Fruit fly (Drosophila melanogaster) whole organism, embryonic: ENCODE data around the gene CG2003.
A peak's percentile ranks its signal among the peaks of the same experiment; 100 is the strongest.

Experiments used
- ATbp ChIP-seq: fragments of 200-800 bp; sonication (Bioruptor generic); optimal IDR thresholded peaks from 2 replicates; lab custom pipeline; 2017; ENCODE audit warnings: missing biosample characterization, mild to moderate bottlenecking, missing genetic modification characterization, missing genetic modification reagents
- Ada2b ChIP-seq: fragments of 200-800 bp; sonication (Bioruptor generic); IDR thresholded peaks from 2 replicates; pipeline ENCODE4 v1.3.6; 2022; ENCODE audit warnings: missing biosample characterization, missing genetic modification characterization
- CG11456 ChIP-seq: fragments of 200-800 bp; sonication (Bioruptor generic); IDR thresholded peaks from 3 replicates; pipeline ENCODE4 v1.3.6; 2022; ENCODE audit warnings: missing biosample characterization, missing genetic modification characterization
- CG14860 ChIP-seq: fragments of 200-800 bp; sonication (Bioruptor generic); IDR thresholded peaks from 3 replicates; pipeline ENCODE4 v1.3.6; 2022; ENCODE audit warnings: missing biosample characterization, missing genetic modification characterization; ENCODE audit not compliant: partially characterized antibody
- CG15479 ChIP-seq: fragments of 200-800 bp; sonication (Bioruptor generic); optimal IDR thresholded peaks from 3 replicates; lab custom pipeline; 2019; ENCODE audit warnings: missing biosample characterization, mild to moderate bottlenecking, missing genetic modification characterization, moderate library complexity
- CG15514 ChIP-seq: fragments of 200-800 bp; sonication (Bioruptor generic); optimal IDR thresholded peaks from 3 replicates; lab custom pipeline; 2017; ENCODE audit warnings: missing biosample characterization, missing genetic modification characterization, mild to moderate bottlenecking, moderate library complexity, missing genetic modification reagents
- CG16863 ChIP-seq: fragments of 200-800 bp; sonication (Bioruptor generic); optimal IDR thresholded peaks from 3 replicates; lab custom pipeline; 2016; ENCODE audit warnings: missing biosample characterization, missing genetic modification characterization
- CG17612 ChIP-seq: fragments of 200-800 bp; sonication (Bioruptor generic); IDR thresholded peaks from 2 replicates; pipeline ENCODE4 v1.3.6; 2022; ENCODE audit warnings: missing biosample characterization, missing genetic modification characterization
- CG30020 ChIP-seq: fragments of 200-800 bp; optimal IDR thresholded peaks from 2 replicates; lab custom pipeline; 2019; ENCODE audit warnings: missing biosample characterization, mild to moderate bottlenecking, missing genetic modification characterization, moderate library complexity
- CG34224 ChIP-seq: fragments of 200-800 bp; sonication (Bioruptor generic); IDR thresholded peaks from 3 replicates; pipeline ENCODE4 v1.3.6; 2022; ENCODE audit warnings: missing biosample characterization, missing genetic modification characterization; ENCODE audit not compliant: partially characterized antibody
- CG4328 ChIP-seq: fragments of 200-800 bp; sonication (Bioruptor generic); optimal IDR thresholded peaks from 3 replicates; lab custom pipeline; 2017; ENCODE audit warnings: missing biosample characterization, missing genetic modification reagents, missing genetic modification characterization
- CG4617 ChIP-seq: fragments of 200-800 bp; sonication (Bioruptor generic); optimal IDR thresholded peaks from 3 replicates; lab custom pipeline; 2016; ENCODE audit warnings: missing biosample characterization, missing genetic modification characterization, borderline replicate concordance
- CG4854 ChIP-seq: fragments of 200-800 bp; sonication (Bioruptor generic); optimal IDR thresholded peaks from 2 replicates; lab custom pipeline; 2016; ENCODE audit warnings: missing biosample characterization, missing genetic modification characterization, inconsistent platforms
- CG6654 ChIP-seq: fragments of 200-800 bp; sonication (Bioruptor generic); optimal IDR thresholded peaks from 2 replicates; lab custom pipeline; 2017; ENCODE audit warnings: missing biosample characterization, mild to moderate bottlenecking, missing genetic modification characterization
- CG7372 ChIP-seq: fragments of 200-800 bp; sonication (Bioruptor generic); IDR thresholded peaks from 2 replicates; pipeline ENCODE4 v1.3.6; 2022; ENCODE audit warnings: missing biosample characterization, missing genetic modification characterization
- CG8281 ChIP-seq: fragments of 200-800 bp; sonication (Bioruptor generic); optimal IDR thresholded peaks from 2 replicates; lab custom pipeline; 2018; ENCODE audit warnings: missing biosample characterization, mild to moderate bottlenecking, missing genetic modification characterization, moderate library complexity
- CG8388 ChIP-seq: fragments of 200-800 bp; sonication (Bioruptor generic); optimal IDR thresholded peaks from 2 replicates; lab custom pipeline; 2019; ENCODE audit warnings: missing biosample characterization, mild to moderate bottlenecking, missing genetic modification characterization, moderate library complexity
- D ChIP-seq, 2 experiments: fragments of 200-800 bp in 1 of 2; fragments of >200 bp in 1 of 2; sonication (Bioruptor generic) in 1 of 2; optimal IDR thresholded peaks; 2 replicates in 1 of 2; 3 replicates in 1 of 2; lab custom pipeline; 2017; ENCODE audit warnings: mild to moderate bottlenecking in 1 of 2, missing biosample characterization in 1 of 2, missing genetic modification characterization in 1 of 2, missing genetic modification reagents in 1 of 2
- Dip2 ChIP-seq: fragments of 200-800 bp; sonication (Bioruptor generic); IDR thresholded peaks from 2 replicates; pipeline ENCODE4 v1.3.6; 2022; ENCODE audit warnings: missing biosample characterization, missing genetic modification characterization
- Dll ChIP-seq: fragments of 200-800 bp; sonication (Bioruptor generic); IDR thresholded peaks from 4 replicates; pipeline ENCODE4 v1.3.6; 2022; ENCODE audit warnings: missing biosample characterization, missing genetic modification characterization; ENCODE audit not compliant: partially characterized antibody
- E2f1 ChIP-seq: fragments of 200-800 bp; sonication (Bioruptor generic); IDR thresholded peaks from 2 replicates; pipeline ENCODE4 v1.3.6; 2022; ENCODE audit warnings: missing biosample characterization, missing genetic modification characterization
- Gsc ChIP-seq: fragments of 200-800 bp; sonication (Bioruptor generic); IDR thresholded peaks from 2 replicates; pipeline ENCODE4 v1.3.6; 2022; ENCODE audit warnings: missing biosample characterization, missing genetic modification characterization
- Gug ChIP-seq: fragments of 200-800 bp; sonication (Bioruptor generic); IDR thresholded peaks from 4 replicates; pipeline ENCODE4 v1.3.6; 2022; ENCODE audit warnings: missing biosample characterization, missing genetic modification characterization
- Hr39 ChIP-seq: fragments of >200 bp; optimal IDR thresholded peaks from 2 replicates; lab custom pipeline; 2017
- Kr ChIP-seq: fragments of 200-800 bp; sonication (Bioruptor generic); optimal IDR thresholded peaks from 2 replicates; lab custom pipeline; 2017; ENCODE audit warnings: missing biosample characterization, mild to moderate bottlenecking, missing genetic modification characterization
- Lim3 ChIP-seq: fragments of 200-800 bp; sonication (Bioruptor generic); IDR thresholded peaks from 2 replicates; pipeline ENCODE4 v1.3.6; 2022; ENCODE audit warnings: missing biosample characterization, missing genetic modification characterization
- Nf-YA ChIP-seq: fragments of 200-800 bp; sonication (Bioruptor generic); IDR thresholded peaks from 2 replicates; pipeline ENCODE4 v1.3.6; 2022; ENCODE audit warnings: missing biosample characterization, missing genetic modification characterization
- Nf-YB ChIP-seq: fragments of 200-800 bp; sonication (Bioruptor generic); optimal IDR thresholded peaks from 3 replicates; lab custom pipeline; 2019; ENCODE audit warnings: missing biosample characterization, mild to moderate bottlenecking, missing genetic modification characterization, moderate library complexity
- Side ChIP-seq: fragments of 200-800 bp; sonication (Bioruptor generic); optimal IDR thresholded peaks from 2 replicates; lab custom pipeline; 2016; ENCODE audit warnings: missing biosample characterization, missing genetic modification characterization
- Sry-δ ChIP-seq: fragments of 200-800 bp; sonication (Bioruptor generic); optimal IDR thresholded peaks from 2 replicates; lab custom pipeline; 2016; ENCODE audit warnings: missing biosample characterization, missing genetic modification characterization
- Stat92E ChIP-seq, 3 experiments: fragments of >200 bp in 2 of 3; fragments of 200-800 bp in 1 of 3; sonication (Bioruptor generic) in 1 of 3; optimal IDR thresholded peaks; 2 replicates each; lab custom pipeline; 2017 to 2019; ENCODE audit warnings: missing biosample characterization in 3 of 3, missing genetic modification characterization in 3 of 3, mild to moderate bottlenecking in 1 of 3, moderate library complexity in 1 of 3
- btn ChIP-seq: fragments of 200-800 bp; sonication (Bioruptor generic); optimal IDR thresholded peaks from 2 replicates; lab custom pipeline; 2016; ENCODE audit warnings: missing biosample characterization, missing genetic modification characterization
- dmrt99B ChIP-seq: fragments of 200-800 bp; sonication (Bioruptor generic); optimal IDR thresholded peaks from 2 replicates; lab custom pipeline; 2018; ENCODE audit warnings: missing biosample characterization, mild to moderate bottlenecking, missing genetic modification characterization, moderate library complexity
- emc ChIP-seq: fragments of 200-800 bp; sonication (Bioruptor generic); optimal IDR thresholded peaks from 2 replicates; lab custom pipeline; 2016; ENCODE audit warnings: missing biosample characterization, missing genetic modification characterization
- eve ChIP-seq, 2 experiments: fragments of >200 bp; optimal IDR thresholded peaks; 2 replicates each; lab custom pipeline; 2017; ENCODE audit warnings: missing biosample characterization in 2 of 2, missing genetic modification characterization in 2 of 2
- gsb-n ChIP-seq: fragments of 200-800 bp; sonication (Bioruptor generic); optimal IDR thresholded peaks from 3 replicates; lab custom pipeline; 2018; ENCODE audit warnings: missing biosample characterization, mild to moderate bottlenecking, missing genetic modification characterization
- h ChIP-seq: fragments of >200 bp; optimal IDR thresholded peaks from 2 replicates; lab custom pipeline; 2017
- jumu ChIP-seq: fragments of 200-800 bp; sonication (Bioruptor generic); optimal IDR thresholded peaks from 3 replicates; lab custom pipeline; 2016; ENCODE audit warnings: missing biosample characterization, missing genetic modification characterization
- kay ChIP-seq: fragments of 200-800 bp; sonication (Bioruptor generic); optimal IDR thresholded peaks from 2 replicates; lab custom pipeline; 2016; ENCODE audit warnings: missing biosample characterization, missing genetic modification characterization
- klu ChIP-seq: fragments of 200-800 bp; sonication (Bioruptor generic); IDR thresholded peaks from 2 replicates; pipeline ENCODE4 v1.3.6; 2022; ENCODE audit warnings: missing biosample characterization, missing genetic modification characterization
- lmd ChIP-seq: fragments of 200-800 bp; sonication (Bioruptor generic); IDR thresholded peaks from 2 replicates; pipeline ENCODE4 v1.3.6; 2022; ENCODE audit warnings: missing biosample characterization, missing genetic modification characterization
- mld ChIP-seq: fragments of 200-800 bp; sonication (Bioruptor generic); IDR thresholded peaks from 3 replicates; pipeline ENCODE4 v1.3.6; 2022; ENCODE audit warnings: missing biosample characterization, missing genetic modification characterization; ENCODE audit not compliant: partially characterized antibody
- org-1 ChIP-seq: fragments of 200-800 bp; sonication (Bioruptor generic); optimal IDR thresholded peaks from 2 replicates; lab custom pipeline; 2017; ENCODE audit warnings: missing biosample characterization, missing genetic modification characterization
- p53 ChIP-seq: fragments of 200-800 bp; sonication (Bioruptor generic); optimal IDR thresholded peaks from 2 replicates; lab custom pipeline; 2016; ENCODE audit warnings: missing biosample characterization, missing genetic modification characterization
- psq ChIP-seq: fragments of 200-800 bp; sonication (Bioruptor generic); optimal IDR thresholded peaks from 2 replicates; lab custom pipeline; 2017; ENCODE audit warnings: missing biosample characterization, missing genetic modification characterization
- repo ChIP-seq: fragments of 200-800 bp; sonication (Bioruptor generic); optimal IDR thresholded peaks from 2 replicates; lab custom pipeline; 2016; ENCODE audit warnings: missing biosample characterization, missing genetic modification characterization
- scrt ChIP-seq: fragments of 200-800 bp; sonication (Bioruptor generic); optimal IDR thresholded peaks from 2 replicates; lab custom pipeline; 2018; ENCODE audit warnings: missing biosample characterization, mild to moderate bottlenecking, missing genetic modification characterization, moderate library complexity
- tin ChIP-seq: fragments of 200-800 bp; sonication (Bioruptor generic); optimal IDR thresholded peaks from 3 replicates; lab custom pipeline; 2016; ENCODE audit warnings: missing biosample characterization, missing genetic modification characterization
- ttk ChIP-seq: fragments of 200-800 bp; sonication (Bioruptor generic); IDR thresholded peaks from 2 replicates; pipeline ENCODE4 v2.1.2; 2022; ENCODE audit warnings: missing biosample characterization, missing genetic modification characterization
- wor ChIP-seq: fragments of 200-800 bp; sonication (Bioruptor generic); IDR thresholded peaks from 2 replicates; pipeline ENCODE4 v1.3.6; 2022; ENCODE audit warnings: missing biosample characterization, missing genetic modification characterization

Gene CG2003

dm6 chr3R:31977548-31978133 is at the start of gene CG2003 (continued):
- TF ChIP-seq D (optimal IDR thresholded peaks at IDR 0.05; lab: Kevin White, UChicago) (no peak), D (GFP tag; optimal IDR thresholded peaks at IDR 0.05; lab: Kevin White, UChicago) (no peak), lmd (GFP tag; lab: Robert Waterston, UW) (peak; percentile 78), psq (GFP tag; lab: Kevin White, UChicago) (no peak), Hr39 (lab: Kevin White, UChicago) (no peak), CG34224 (GFP tag; lab: Robert Waterston, UW) (peak; percentile 60; the same call in 1 of the 3 replicates), CG8388 (GFP tag; lab: Kevin White, UChicago) (peak; percentile 40), CG14860 (GFP tag; lab: Robert Waterston, UW) (no peak), kay (GFP tag; lab: Kevin White, UChicago) (peak; percentile 18), CG4854 (peak; percentile 8), wor (GFP tag; lab: Robert Waterston, UW) (0 out of 2 replicates have a peak, but pooled peaks have one; percentile 29), tin (GFP tag; lab: Kevin White, UChicago) (peak; percentile 27), CG4328 (GFP tag; lab: Kevin White, UChicago) (no peak), CG30020 (no peak), p53 (GFP tag; lab: Kevin White, UChicago) (no peak), Nf-YB (GFP tag; lab: Kevin White, UChicago) (peak; percentile 17), CG4617 (peak; percentile 16), org-1 (GFP tag; lab: Kevin White, UChicago) (peak; percentile 48), eve (GFP tag; optimal IDR thresholded peaks at IDR 0.05; lab: Kevin White, UChicago) (peak in 1 of 2 experiments; percentile 87), Gsc (GFP tag; lab: Robert Waterston, UW) (no peak), h (no peak), Stat92E (GFP tag; optimal IDR thresholded peaks at IDR 0.05; lab: Kevin White, UChicago) (no peak), dmrt99B (tag; lab: Kevin White, UChicago) (peak; percentile 54), Gug (GFP tag; lab: Robert Waterston, UW) (peak; percentile 55; the same call in 2 of the 4 replicates), jumu (GFP tag; lab: Kevin White, UChicago) (peak; percentile 56), emc (GFP tag; lab: Kevin White, UChicago) (peak; percentile 50), Ada2b (GFP tag; lab: Robert Waterston, UW) (peak; percentile 70), Dip2 (GFP tag; lab: Robert Waterston, UW) (no peak), scrt (GFP tag; lab: Kevin White, UChicago) (no peak), mld (GFP tag; lab: Robert Waterston, UW) (no peak), btn (GFP tag; lab: Kevin White, UChicago) (no peak), gsb-n (tag; lab: Kevin White, UChicago) (no peak), Side (no peak), Kr (GFP tag; lab: Kevin White, UChicago) (no peak), Lim3 (GFP tag; lab: Robert Waterston, UW) (no peak), Sry-δ (GFP tag; lab: Kevin White, UChicago) (no peak), CG15514 (GFP tag; lab: Kevin White, UChicago) (peak; percentile 60), CG7372 (GFP tag; lab: Robert Waterston, UW) (peak; percentile 72), CG17612 (0 out of 2 replicates have a peak, but pooled peaks have one; percentile 6), Dll (no peak), ttk (GFP tag; lab: Robert Waterston, UW) (peak; percentile 44; the same call in 1 of the 2 replicates), E2f1 (GFP tag; lab: Robert Waterston, UW) (peak; percentile 70), CG8281 (tag; lab: Kevin White, UChicago) (no peak), Nf-YA (GFP tag; lab: Robert Waterston, UW) (no peak), klu (GFP tag; lab: Robert Waterston, UW) (0 out of 2 replicates have a peak, but pooled peaks have one; percentile 46), CG11456 (GFP tag; lab: Robert Waterston, UW) (peak; percentile 79; the same call in 2 of the 3 replicates), repo (peak; percentile 3), ATbp (GFP tag; lab: Kevin White, UChicago) (no peak), CG6654 (no peak), CG16863 (GFP tag; lab: Kevin White, UChicago) (peak; percentile 22), CG15479 (no peak)
